Fruit fly (Drosophila melanogaster): Measurements from ENCODE around the gene CG4872.

dm6 chrX:16909886-16910285, 28.7 kb downstream of the CG4872 start:
- no peak for TF ChIP-seq CG9215 (GFP tag; IDR thresholded peaks at IDR 0.05)
- TF ChIP-seq CG17568 (GFP tag; optimal IDR thresholded peaks at IDR 0.05) = no peak
- TF ChIP-seq Gsc (GFP tag; IDR thresholded peaks at IDR 0.05) = no peak
- no peak for TF ChIP-seq Dad (GFP tag; optimal IDR thresholded peaks at IDR 0.05)
- no peak for TF ChIP-seq CG13424 (tag; optimal IDR thresholded peaks at IDR 0.05)
- no peak for TF ChIP-seq NfI (GFP tag; optimal IDR thresholded peaks at IDR 0.05)
- TF ChIP-seq CG18011 (GFP tag; optimal IDR thresholded peaks at IDR 0.05) = no peak
- TF ChIP-seq psq (GFP tag; optimal IDR thresholded peaks at IDR 0.05) = no peak
- TF ChIP-seq CG17359 (tag; optimal IDR thresholded peaks at IDR 0.05) = no peak
- TF ChIP-seq CG9876 (GFP tag; optimal IDR thresholded peaks at IDR 0.05) = no peak
- no peak for TF ChIP-seq CG7963 (GFP tag; IDR thresholded peaks at IDR 0.05; ENCODE audit: partially characterized antibody)
- TF ChIP-seq Drgx (GFP tag; IDR thresholded peaks at IDR 0.05) = no peak
- no peak for TF ChIP-seq CG16863 (GFP tag; optimal IDR thresholded peaks at IDR 0.05)
- TF ChIP-seq HLH3B (GFP tag; IDR thresholded peaks at IDR 0.05) = no peak
